Worm (Caenorhabditis elegans) whole organism, L4 larva: ENCODE data around the gene nhr-42.

Experiments
- F37D6.2 ChIP-seq: sonication (generic microtip); optimal IDR thresholded peaks from 2 replicates; lab custom pipeline; 2016; ENCODE audit warnings: mild to moderate bottlenecking, missing genetic modification characterization, missing compliant biosample characterization
- T26A8.4 ChIP-seq: fragments of 200-800 bp; sonication (Bioruptor generic); IDR thresholded peaks from 2 replicates; pipeline ENCODE4 v1.3.6; 2022; ENCODE audit warnings: missing genetic modification characterization, missing compliant biosample characterization
- Y48G9A.11 ChIP-seq: fragments of 200-800 bp; sonication (Bioruptor generic); IDR thresholded peaks from 2 replicates; pipeline ENCODE4 v1.3.6; 2022; ENCODE audit warnings: missing genetic modification reagents, missing genetic modification characterization, missing compliant biosample characterization
- Y75B8A.6 ChIP-seq: fragments of 200-800 bp; sonication (Bioruptor generic); IDR thresholded peaks from 2 replicates; pipeline ENCODE4 v1.3.6; 2022; ENCODE audit warnings: missing genetic modification reagents, missing genetic modification characterization, missing compliant biosample characterization
- ZK337.2 ChIP-seq: fragments of 200-800 bp; sonication (Bioruptor generic); IDR thresholded peaks from 2 replicates; pipeline ENCODE4 v1.3.6; 2022; ENCODE audit warnings: missing genetic modification reagents, missing genetic modification characterization, missing compliant biosample characterization
- ZK546.5 ChIP-seq, 2 experiments: sonication (generic microtip); optimal IDR thresholded peaks; 2 replicates each; lab custom pipeline; 2017; ENCODE audit warnings: missing biosample characterization in 2 of 2, missing genetic modification characterization in 2 of 2
- arid-1 ChIP-seq: fragments of 200-800 bp; sonication (Bioruptor generic); conservative IDR thresholded peaks from 2 replicates; pipeline ENCODE4 v1.3.6; 2022; ENCODE audit warnings: missing genetic modification reagents, missing genetic modification characterization, missing compliant biosample characterization
- attf-4 ChIP-seq: sonication (generic microtip); optimal IDR thresholded peaks from 3 replicates; lab custom pipeline; 2017; ENCODE audit warnings: missing biosample characterization, missing genetic modification characterization
- ceh-32 ChIP-seq: sonication (generic microtip); optimal IDR thresholded peaks from 2 replicates; lab custom pipeline; 2016; ENCODE audit warnings: mild to moderate bottlenecking, missing genetic modification characterization, missing compliant biosample characterization; ENCODE audit not compliant: poor library complexity
- ceh-44 ChIP-seq: fragments of 200-800 bp; sonication (Bioruptor generic); IDR thresholded peaks from 2 replicates; pipeline ENCODE4 v1.3.6; 2022; ENCODE audit warnings: missing genetic modification reagents, missing genetic modification characterization, missing compliant biosample characterization
- ceh-62 ChIP-seq: sonication (generic microtip); optimal IDR thresholded peaks from 2 replicates; lab custom pipeline; 2017; ENCODE audit warnings: missing biosample characterization, missing genetic modification characterization
- ceh-82 ChIP-seq: sonication (generic microtip); optimal IDR thresholded peaks from 2 replicates; lab custom pipeline; 2017; ENCODE audit warnings: missing biosample characterization, missing genetic modification characterization
- cey-2 ChIP-seq: sonication (generic microtip); optimal IDR thresholded peaks from 3 replicates; lab custom pipeline; 2017; ENCODE audit warnings: missing genetic modification characterization, mild to moderate bottlenecking, missing compliant biosample characterization, antibody characterized with exemption, borderline replicate concordance; ENCODE audit not compliant: insufficient read depth
- dmd-9 ChIP-seq: fragments of 200-800 bp; sonication (Bioruptor generic); IDR thresholded peaks from 2 replicates; pipeline ENCODE4 v1.3.6; 2022; ENCODE audit warnings: missing genetic modification reagents, missing genetic modification characterization, missing compliant biosample characterization
- duxl-1 ChIP-seq: sonication (generic microtip); optimal IDR thresholded peaks from 2 replicates; lab custom pipeline; 2016; ENCODE audit warnings: mild to moderate bottlenecking, missing genetic modification characterization, moderate library complexity, missing compliant biosample characterization; ENCODE audit not compliant: poor library complexity
- egl-27 ChIP-seq: sonication (generic microtip); optimal IDR thresholded peaks from 3 replicates; lab custom pipeline; 2017; ENCODE audit warnings: missing biosample characterization, missing genetic modification reagents, missing genetic modification characterization
- fkh-10 ChIP-seq: fragments of 150-350 bp; optimal IDR thresholded peaks from 2 replicates; lab custom pipeline; 2014; ENCODE audit warnings: missing biosample characterization, missing genetic modification reagents, missing genetic modification characterization
- gei-8 ChIP-seq: fragments of 200-800 bp; sonication (Bioruptor generic); optimal IDR thresholded peaks from 2 replicates; lab custom pipeline; 2018; ENCODE audit warnings: mild to moderate bottlenecking, missing genetic modification characterization, missing compliant biosample characterization
- hlh-11 ChIP-seq: fragments of 200-800 bp; sonication (Bioruptor generic); optimal IDR thresholded peaks from 2 replicates; lab custom pipeline; 2018; ENCODE audit warnings: mild to moderate bottlenecking, missing genetic modification characterization, missing compliant biosample characterization
- lim-7 ChIP-seq: fragments of 200-800 bp; sonication (Bioruptor generic); IDR thresholded peaks from 2 replicates; pipeline ENCODE4 v1.3.6; 2022; ENCODE audit warnings: missing genetic modification characterization, missing compliant biosample characterization
- lin-13 ChIP-seq: fragments of 150-350 bp; optimal IDR thresholded peaks from 2 replicates; lab custom pipeline; 2014; ENCODE audit warnings: missing biosample characterization, missing genetic modification reagents, missing genetic modification characterization
- mdt-29 ChIP-seq: fragments of 200-800 bp; sonication (Bioruptor generic); IDR thresholded peaks from 2 replicates; pipeline ENCODE4 v1.3.6; 2022; ENCODE audit warnings: missing genetic modification reagents, missing genetic modification characterization, missing compliant biosample characterization
- mxl-2 ChIP-seq: fragments of 200-800 bp; sonication (Bioruptor generic); conservative IDR thresholded peaks from 2 replicates; pipeline ENCODE4 v1.3.6; 2022; ENCODE audit warnings: missing genetic modification reagents, missing genetic modification characterization, missing compliant biosample characterization
- nhr-10 ChIP-seq: fragments of 150-350 bp; optimal IDR thresholded peaks from 2 replicates; lab custom pipeline; 2014; ENCODE audit warnings: missing biosample characterization, missing genetic modification characterization
- nhr-41 ChIP-seq: fragments of 200-800 bp; sonication (Bioruptor generic); IDR thresholded peaks from 2 replicates; pipeline ENCODE4 v1.3.6; 2022; ENCODE audit warnings: missing genetic modification reagents, missing genetic modification characterization, missing compliant biosample characterization
- nhr-48 ChIP-seq: sonication (generic microtip); optimal IDR thresholded peaks from 2 replicates; lab custom pipeline; 2016; ENCODE audit warnings: mild to moderate bottlenecking, missing genetic modification characterization, missing compliant biosample characterization
- nhr-6 ChIP-seq: fragments of 150-350 bp; optimal IDR thresholded peaks from 2 replicates; lab custom pipeline; 2014; ENCODE audit warnings: missing biosample characterization, missing genetic modification characterization
- nhr-77 ChIP-seq: fragments of 150-350 bp; optimal IDR thresholded peaks from 2 replicates; lab custom pipeline; 2014; ENCODE audit warnings: missing biosample characterization, missing genetic modification characterization
- php-3 ChIP-seq: fragments of 200-800 bp; sonication (Bioruptor generic); IDR thresholded peaks from 2 replicates; pipeline ENCODE4 v1.3.6; 2022; ENCODE audit warnings: missing genetic modification reagents, missing genetic modification characterization, missing compliant biosample characterization
- pqm-1 ChIP-seq: sonication (generic microtip); optimal IDR thresholded peaks from 2 replicates; lab custom pipeline; 2017; ENCODE audit warnings: missing biosample characterization, missing genetic modification characterization
- saeg-2 ChIP-seq: fragments of 200-800 bp; sonication (Bioruptor generic); IDR thresholded peaks from 2 replicates; pipeline ENCODE4 v1.3.6; 2022; ENCODE audit warnings: missing genetic modification reagents, missing genetic modification characterization, missing compliant biosample characterization
- set-16 ChIP-seq: fragments of 200-800 bp; sonication (Bioruptor generic); IDR thresholded peaks from 2 replicates; pipeline ENCODE4 v1.3.6; 2022; ENCODE audit warnings: missing genetic modification reagents, missing genetic modification characterization, missing compliant biosample characterization
- skn-1 ChIP-seq: fragments of 150-350 bp; optimal IDR thresholded peaks from 2 replicates; lab custom pipeline; 2014; ENCODE audit warnings: missing biosample characterization, missing genetic modification characterization
- snpc-1.2 ChIP-seq: fragments of 200-800 bp; sonication (Bioruptor generic); IDR thresholded peaks from 2 replicates; pipeline ENCODE4 v1.3.6; 2022; ENCODE audit warnings: missing genetic modification reagents, missing genetic modification characterization, missing compliant biosample characterization
- snpc-4 ChIP-seq: fragments of 150-350 bp; optimal IDR thresholded peaks from 2 replicates; lab custom pipeline; 2014; ENCODE audit warnings: missing biosample characterization, missing genetic modification characterization
- tag-97 ChIP-seq: fragments of 200-800 bp; sonication (Bioruptor generic); IDR thresholded peaks from 2 replicates; pipeline ENCODE4 v1.3.6; 2022; ENCODE audit warnings: missing genetic modification characterization, missing compliant biosample characterization
- unc-62 ChIP-seq, 3 experiments: fragments of 150-350 bp in 1 of 3; sonication (generic microtip); optimal IDR thresholded peaks in 2 of 3; peaks in 1 of 3; 1 replicate in 1 of 3; 2 replicates in 2 of 3; lab custom pipeline; 2014 to 2017; ENCODE audit warnings: missing biosample characterization in 3 of 3, missing genetic modification characterization in 3 of 3, missing genetic modification reagents in 3 of 3, missing genotype in 1 of 3
- vab-7 ChIP-seq: fragments of 200-800 bp; sonication (Bioruptor generic); IDR thresholded peaks from 2 replicates; pipeline ENCODE4 v1.3.6; 2022; ENCODE audit warnings: missing genetic modification reagents, missing genetic modification characterization, missing compliant biosample characterization
- zag-1 ChIP-seq: fragments of 150-350 bp; optimal IDR thresholded peaks from 2 replicates; lab custom pipeline; 2014; ENCODE audit warnings: missing biosample characterization, missing genetic modification characterization

nhr-42 gene

DNA sequence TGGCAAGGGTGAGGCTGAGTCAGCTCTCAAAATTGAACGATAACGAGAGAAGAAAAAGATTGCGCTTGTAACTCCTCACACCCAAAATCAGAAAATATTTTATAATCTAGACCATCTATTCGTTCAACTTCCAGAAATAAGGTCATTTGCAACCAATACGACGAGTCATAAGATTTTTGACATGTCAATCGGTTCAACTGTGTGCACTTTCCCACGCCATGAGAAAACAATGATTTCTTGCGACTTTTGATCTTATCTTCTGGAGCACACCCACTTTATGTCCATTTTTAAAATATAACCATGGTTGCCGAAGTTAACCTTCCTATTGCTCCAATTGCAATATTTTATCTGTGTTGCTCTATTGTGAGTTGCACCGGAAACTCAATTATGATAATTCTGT is 18.4 kb downstream of the nhr-42 start, which contains the start of gene srsx-32:
srsx-32 (plus strand) TSS at position 301 of the 400 bp plus-strand sequence.
- TF ChIP-seq ceh-62 (tag; lab: Kevin White, UChicago) (no peak), ZK337.2 (GFP tag; lab: Robert Waterston, UW) (no peak), skn-1 (tag; lab: Kevin White, UChicago) (no peak), ZK546.5 (tag; optimal IDR thresholded peaks at IDR 0.05; lab: Kevin White, UChicago) (no peak), cey-2 (tag; lab: Kevin White, UChicago) (no peak), Y48G9A.11 (GFP tag; lab: Robert Waterston, UW) (no peak), F37D6.2 (tag; lab: Kevin White, UChicago) (no peak), php-3 (GFP tag; lab: Robert Waterston, UW) (no peak), T26A8.4 (GFP tag; lab: Robert Waterston, UW) (no peak), lim-7 (no peak), fkh-10 (GFP tag; lab: Kevin White, UChicago) (no peak), snpc-1.2 (GFP tag; lab: Robert Waterston, UW) (no peak), set-16 (GFP tag; lab: Robert Waterston, UW) (no peak), mxl-2 (no peak)
- TF ChIP-seq, all 104 proteins: peak for 0

DNA sequence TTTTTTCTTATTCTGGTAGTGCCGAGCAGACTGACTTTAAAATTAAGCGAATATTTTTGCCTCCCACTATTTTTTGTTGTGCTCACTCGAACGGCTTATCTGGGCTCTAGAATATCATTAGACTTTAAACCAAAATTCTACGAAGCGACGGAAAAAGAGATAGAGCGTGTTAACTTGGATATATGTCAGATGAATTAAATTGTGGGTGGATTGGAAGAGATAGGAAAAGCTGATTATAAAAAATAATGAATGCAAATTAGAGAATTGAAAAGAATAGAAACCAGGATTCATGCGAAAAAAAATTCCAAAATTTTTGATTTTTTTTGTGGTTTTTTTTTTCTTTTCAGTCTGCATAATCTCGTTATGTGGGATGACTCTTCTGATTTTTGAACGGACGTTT is 23.2 kb downstream of the nhr-42 start, which contains the start of gene F20A1.4:
F20A1.4 (minus strand) TSS at position 101 of the 400 bp plus-strand sequence.
- TF ChIP-seq ceh-32 (tag; lab: Kevin White, UChicago) (no peak), arid-1 (no peak), fkh-10 (GFP tag; lab: Kevin White, UChicago) (no peak), duxl-1 (tag; lab: Kevin White, UChicago) (no peak), hlh-11 (tag; lab: Kevin White, UChicago) (no peak)

DNA sequence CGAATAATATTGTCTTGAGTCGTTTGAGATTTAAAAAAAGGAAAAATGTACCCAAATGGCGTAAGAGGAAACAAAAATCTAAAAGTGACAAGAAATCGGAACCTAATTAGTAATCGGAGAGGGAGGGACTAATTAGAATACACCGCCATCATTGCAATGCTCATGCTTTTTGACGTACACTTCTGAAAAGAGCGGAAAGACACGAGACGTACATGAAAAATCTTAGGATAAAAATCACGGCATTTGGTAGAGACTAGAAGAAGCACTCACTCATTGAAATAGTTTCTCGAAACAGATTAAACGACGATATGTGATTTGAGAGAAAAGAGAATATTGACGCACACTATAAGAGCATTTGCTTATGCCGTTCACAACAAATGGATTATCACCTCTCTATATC is 24.4 kb downstream of the nhr-42 start:
- TF ChIP-seq nhr-48 (tag; lab: Kevin White, UChicago) (no peak), ZK546.5 (tag; optimal IDR thresholded peaks at IDR 0.05; lab: Kevin White, UChicago) (no peak), skn-1 (tag; lab: Kevin White, UChicago) (no peak), egl-27 (tag; lab: Kevin White, UChicago) (no peak), nhr-10 (tag; lab: Kevin White, UChicago) (no peak), ceh-32 (tag; lab: Kevin White, UChicago) (no peak), fkh-10 (GFP tag; lab: Kevin White, UChicago) (no peak), attf-4 (tag; lab: Kevin White, UChicago) (no peak), hlh-11 (tag; lab: Kevin White, UChicago) (no peak), dmd-9 (GFP tag; lab: Robert Waterston, UW) (no peak), snpc-1.2 (GFP tag; lab: Robert Waterston, UW) (no peak), mdt-29 (GFP tag; lab: Robert Waterston, UW) (no peak), snpc-4 (tag; lab: Kevin White, UChicago) (no peak), Y75B8A.6 (no peak), vab-7 (GFP tag; lab: Robert Waterston, UW) (no peak), gei-8 (no peak), lin-13 (GFP tag; lab: Kevin White, UChicago) (no peak), pqm-1 (tag; lab: Kevin White, UChicago) (no peak), nhr-41 (GFP tag; lab: Robert Waterston, UW) (no peak), ceh-82 (tag; lab: Kevin White, UChicago) (no peak)

ce11 chrV:7027055-7027454 is 28.4 kb downstream of the nhr-42 start, which contains the start of gene F20A1.6:
F20A1.6 (minus strand) TSS chrV:7027155.
- TF ChIP-seq zag-1 (tag; lab: Kevin White, UChicago) (no peak), nhr-6 (tag; lab: Kevin White, UChicago) (no peak), tag-97 (no peak), unc-62 (GFP tag; optimal IDR thresholded peaks at IDR 0.05 in 1 of 2; lab: Kevin White, UChicago) (no peak), unc-62 (tag; optimal IDR thresholded peaks at IDR 0.05; lab: Kevin White, UChicago) (no peak), ceh-32 (tag; lab: Kevin White, UChicago) (no peak), ceh-44 (no peak), Y48G9A.11 (GFP tag; lab: Robert Waterston, UW) (no peak), saeg-2 (no peak), nhr-77 (tag; lab: Kevin White, UChicago) (no peak), attf-4 (tag; lab: Kevin White, UChicago) (no peak)
